Worm (Caenorhabditis elegans) whole organism, L2 larva: ENCODE results near the gene F48E8.4.

Experiments used
- alr-1 ChIP-seq: fragments of 150-350 bp; optimal IDR thresholded peaks from 2 replicates; lab custom pipeline; 2014; ENCODE audit warnings: missing biosample characterization, missing genetic modification characterization
- aly-2 ChIP-seq: fragments of 150-350 bp; optimal IDR thresholded peaks from 2 replicates; lab custom pipeline; 2014; ENCODE audit warnings: missing biosample characterization, missing genetic modification characterization
- blmp-1 ChIP-seq: sonication (generic microtip); optimal IDR thresholded peaks from 2 replicates; lab custom pipeline; 2017; ENCODE audit warnings: missing genetic modification characterization, mild to moderate bottlenecking, missing compliant biosample characterization, antibody characterized with exemption, moderate library complexity; ENCODE audit not compliant: insufficient read depth
- dmd-4 ChIP-seq: sonication (generic microtip); optimal IDR thresholded peaks from 2 replicates; lab custom pipeline; 2017; ENCODE audit warnings: missing biosample characterization, missing genetic modification characterization
- egl-27 ChIP-seq: sonication (generic microtip); optimal IDR thresholded peaks from 3 replicates; lab custom pipeline; 2017; ENCODE audit warnings: missing biosample characterization, missing genetic modification reagents, missing genetic modification characterization
- elt-3 ChIP-seq: sonication (generic microtip); optimal IDR thresholded peaks from 2 replicates; lab custom pipeline; 2017; ENCODE audit warnings: missing biosample characterization, missing genetic modification characterization
- lin-13 ChIP-seq: fragments of 150-350 bp; optimal IDR thresholded peaks from 2 replicates; lab custom pipeline; 2014; ENCODE audit warnings: missing biosample characterization, missing genetic modification reagents, missing genetic modification characterization
- nhr-11 ChIP-seq: fragments of 150-350 bp; optimal IDR thresholded peaks from 2 replicates; lab custom pipeline; 2014; ENCODE audit warnings: missing biosample characterization, missing genetic modification characterization
- nhr-237 ChIP-seq: fragments of 150-350 bp; optimal IDR thresholded peaks from 2 replicates; lab custom pipeline; 2014; ENCODE audit warnings: missing biosample characterization, missing genetic modification characterization
- nhr-77 ChIP-seq: fragments of 150-350 bp; optimal IDR thresholded peaks from 2 replicates; lab custom pipeline; 2014; ENCODE audit warnings: missing biosample characterization, missing genetic modification characterization
- snpc-4 ChIP-seq: fragments of 150-350 bp; optimal IDR thresholded peaks from 2 replicates; lab custom pipeline; 2014; ENCODE audit warnings: missing biosample characterization, missing genetic modification characterization
- unc-55 ChIP-seq: fragments of 150-350 bp; sonication (generic microtip); optimal IDR thresholded peaks from 3 replicates; lab custom pipeline; 2014; ENCODE audit warnings: missing biosample characterization, missing genetic modification reagents, missing genetic modification characterization
- unc-62 ChIP-seq: fragments of 150-350 bp; optimal IDR thresholded peaks from 2 replicates; lab custom pipeline; 2014; ENCODE audit warnings: missing biosample characterization, missing genetic modification reagents, missing genetic modification characterization
- ztf-4 ChIP-seq: fragments of 150-350 bp; optimal IDR thresholded peaks from 2 replicates; lab custom pipeline; 2014; ENCODE audit warnings: missing biosample characterization, missing genetic modification characterization

- TF ChIP-seq lin-13 (GFP tag; lab: Kevin White, UChicago) (no peak), egl-27 (tag; lab: Kevin White, UChicago) (no peak), nhr-11 (tag; lab: Kevin White, UChicago) (no peak), unc-62 (GFP tag; lab: Kevin White, UChicago) (no peak), aly-2 (no peak), elt-3 (tag; lab: Kevin White, UChicago) (no peak), ztf-4 (no peak), blmp-1 (no peak), dmd-4 (tag; lab: Kevin White, UChicago) (no peak), snpc-4 (tag; lab: Kevin White, UChicago) (no peak), nhr-237 (tag; lab: Kevin White, UChicago) (no peak), alr-1 (tag; lab: Kevin White, UChicago) (no peak), nhr-77 (tag; lab: Kevin White, UChicago) (no peak), unc-55 (GFP tag; lab: Kevin White, UChicago) (no peak)
These were observed 29.0 kb upstream of the F48E8.4 start for ce11 chrIII:5424363-5424762.
